Worm (Caenorhabditis elegans) whole organism, L3 larva: ENCODE measurements around the gene F13E9.11.

Experiments used
- ceh-9 ChIP-seq: sonication (generic microtip); optimal IDR thresholded peaks from 2 replicates; lab custom pipeline; 2018; ENCODE audit warnings: missing biosample characterization, missing genetic modification characterization
- daf-12 ChIP-seq: fragments of 150-350 bp; optimal IDR thresholded peaks from 2 replicates; lab custom pipeline; 2014; ENCODE audit warnings: missing biosample characterization, missing genetic modification reagents, missing genetic modification characterization
- elt-2 ChIP-seq: sonication (generic microtip); optimal IDR thresholded peaks from 2 replicates; lab custom pipeline; 2016; ENCODE audit warnings: missing genetic modification reagents, mild to moderate bottlenecking, missing genetic modification characterization, missing compliant biosample characterization
- fkh-2 ChIP-seq: fragments of 150-350 bp; optimal IDR thresholded peaks from 2 replicates; lab custom pipeline; 2014; ENCODE audit warnings: missing biosample characterization, missing genetic modification reagents, missing genetic modification characterization
- unc-62 ChIP-seq: fragments of 150-350 bp; sonication (generic microtip); optimal IDR thresholded peaks from 4 replicates; lab custom pipeline; 2014; ENCODE audit warnings: missing biosample characterization, missing genetic modification reagents, missing genetic modification characterization
- ztf-11 ChIP-seq: fragments of 150-350 bp; optimal IDR thresholded peaks from 2 replicates; lab custom pipeline; 2014; ENCODE audit warnings: missing biosample characterization, missing genetic modification characterization
- ztf-4 ChIP-seq: fragments of 150-350 bp; optimal IDR thresholded peaks from 2 replicates; lab custom pipeline; 2014; ENCODE audit warnings: missing biosample characterization, missing genetic modification characterization

ce11 chrIV:10842232-10842631 is 26.7 kb downstream of the F13E9.11 start:
- TF ChIP-seq elt-2 (no peak), ceh-9 (no peak), unc-62 (GFP tag; lab: Kevin White, UChicago) (no peak), ztf-11 (tag; lab: Kevin White, UChicago) (no peak), fkh-2 (tag; lab: Kevin White, UChicago) (no peak), daf-12 (tag; lab: Kevin White, UChicago) (no peak), ztf-4 (tag; lab: Kevin White, UChicago) (no peak)
